Fruit fly (Drosophila melanogaster) whole organism, embryonic: ENCODE results near the gene Adgf-B.

Experiments used
- CG10979 ChIP-seq: fragments of 200-800 bp; sonication (Bioruptor generic); optimal IDR thresholded peaks from 2 replicates; lab custom pipeline; 2018; ENCODE audit warnings: missing biosample characterization, mild to moderate bottlenecking, missing genetic modification characterization, moderate library complexity
- CG32772 ChIP-seq: fragments of 200-800 bp; sonication (Bioruptor generic); IDR thresholded peaks from 2 replicates; pipeline ENCODE4 v1.3.6; 2022; ENCODE audit warnings: missing biosample characterization, missing genetic modification characterization

dm6 chr3L:17797494-17797893 lies 47.1 kb upstream of the Adgf-B start, which contains the start of gene CG42816:
- TF ChIP-seq CG10979 (tag; lab: Kevin White, UChicago) (no peak), CG32772 (no peak)
